Worm (Caenorhabditis elegans) whole organism, young adult: ENCODE data around the gene gadr-3.
A peak's percentile ranks its signal among the peaks of the same experiment; 100 is the strongest.

ENCODE experiments used
- C06A6.2 ChIP-seq: fragments of 200-800 bp; sonication (Bioruptor generic); conservative IDR thresholded peaks from 2 replicates; pipeline ENCODE4 v1.3.6; 2022; ENCODE audit warnings: missing genetic modification characterization, missing compliant biosample characterization
- D2030.7 ChIP-seq: fragments of 200-800 bp; sonication (Bioruptor generic); IDR thresholded peaks from 2 replicates; pipeline ENCODE4 v1.3.6; 2022; ENCODE audit warnings: missing genetic modification reagents, missing genetic modification characterization, missing compliant biosample characterization
- F10E7.11 ChIP-seq: sonication (generic microtip); optimal IDR thresholded peaks from 2 replicates; lab custom pipeline; 2017; ENCODE audit warnings: mild to moderate bottlenecking, missing genetic modification characterization, moderate library complexity, missing compliant biosample characterization
- F22D6.2 ChIP-seq: sonication (generic microtip); optimal IDR thresholded peaks from 2 replicates; lab custom pipeline; 2016; ENCODE audit warnings: mild to moderate bottlenecking, missing genetic modification characterization, missing compliant biosample characterization
- F23B12.7 ChIP-seq: sonication (generic microtip); optimal IDR thresholded peaks from 2 replicates; lab custom pipeline; 2017; ENCODE audit warnings: missing genetic modification characterization, mild to moderate bottlenecking, missing compliant biosample characterization, antibody characterized with exemption, moderate library complexity; ENCODE audit not compliant: insufficient read depth
- F49E8.2 ChIP-seq: sonication (generic microtip); optimal IDR thresholded peaks from 3 replicates; lab custom pipeline; 2017; ENCODE audit warnings: missing genetic modification characterization, mild to moderate bottlenecking, missing compliant biosample characterization, antibody characterized with exemption, moderate library complexity; ENCODE audit not compliant: insufficient read depth
- T26A5.8 ChIP-seq: sonication (generic microtip); optimal IDR thresholded peaks from 2 replicates; lab custom pipeline; 2016; ENCODE audit warnings: missing genetic modification characterization, missing compliant biosample characterization
- attf-5 ChIP-seq: fragments of 200-800 bp; sonication (Bioruptor generic); optimal IDR thresholded peaks from 2 replicates; lab custom pipeline; 2018; ENCODE audit warnings: mild to moderate bottlenecking, missing genetic modification characterization, missing compliant biosample characterization
- attf-6 ChIP-seq: fragments of 200-800 bp; sonication (Bioruptor generic); IDR thresholded peaks from 2 replicates; pipeline ENCODE4 v1.3.6; 2022; ENCODE audit warnings: missing genetic modification reagents, missing genetic modification characterization, missing compliant biosample characterization
- bed-1 ChIP-seq: fragments of 200-800 bp; sonication (Bioruptor generic); IDR thresholded peaks from 2 replicates; pipeline ENCODE4 v1.3.6; 2022; ENCODE audit warnings: missing genetic modification reagents, missing genetic modification characterization, missing compliant biosample characterization
- cebp-1 ChIP-seq, 2 experiments: fragments of 200-800 bp in 1 of 2; sonication (Bioruptor generic) in 1 of 2; sonication (generic microtip) in 1 of 2; IDR thresholded peaks in 1 of 2; optimal IDR thresholded peaks in 1 of 2; 2 replicates each; pipeline versions ENCODE4 v1.3.6 to Lab custom; 2017 to 2022; ENCODE audit warnings: missing compliant biosample characterization in 2 of 2, missing genetic modification characterization in 2 of 2, mild to moderate bottlenecking in 1 of 2, missing genetic modification reagents in 1 of 2, moderate library complexity in 1 of 2
- cebp-2 ChIP-seq: fragments of 200-800 bp; sonication (Bioruptor generic); IDR thresholded peaks from 2 replicates; pipeline ENCODE4 v1.3.6; 2022; ENCODE audit warnings: missing genetic modification characterization, missing compliant biosample characterization
- ceh-27 ChIP-seq: fragments of 200-800 bp; sonication (Bioruptor generic); optimal IDR thresholded peaks from 2 replicates; lab custom pipeline; 2018; ENCODE audit warnings: mild to moderate bottlenecking, missing genetic modification characterization, moderate library complexity, missing compliant biosample characterization
- chd-7 ChIP-seq: sonication (generic microtip); optimal IDR thresholded peaks from 2 replicates; lab custom pipeline; 2016; ENCODE audit warnings: mild to moderate bottlenecking, missing genetic modification characterization, moderate library complexity, missing compliant biosample characterization
- dox-1 ChIP-seq: fragments of 200-800 bp; sonication (Bioruptor generic); IDR thresholded peaks from 2 replicates; pipeline ENCODE4 v1.3.6; 2022; ENCODE audit warnings: missing genetic modification reagents, missing genetic modification characterization, missing compliant biosample characterization
- dpff-1 ChIP-seq: sonication (generic microtip); optimal IDR thresholded peaks from 2 replicates; lab custom pipeline; 2017; ENCODE audit warnings: mild to moderate bottlenecking, missing genetic modification characterization, missing compliant biosample characterization
- efl-1 ChIP-seq: fragments of 150-350 bp; optimal IDR thresholded peaks from 2 replicates; lab custom pipeline; 2014; ENCODE audit warnings: missing biosample characterization, missing genetic modification reagents, missing genetic modification characterization
- ekl-4 ChIP-seq: fragments of 200-800 bp; sonication (Bioruptor generic); IDR thresholded peaks from 2 replicates; pipeline ENCODE4 v1.3.6; 2022; ENCODE audit warnings: missing genetic modification reagents, missing genetic modification characterization, missing compliant biosample characterization
- hlh-26 ChIP-seq: fragments of 200-800 bp; sonication (Bioruptor generic); conservative IDR thresholded peaks from 2 replicates; pipeline ENCODE4 v1.3.6; 2022; ENCODE audit warnings: missing genetic modification reagents, missing genetic modification characterization, missing compliant biosample characterization
- let-526 ChIP-seq: fragments of 200-800 bp; sonication (Bioruptor generic); IDR thresholded peaks from 2 replicates; pipeline ENCODE4 v1.3.6; 2022; ENCODE audit warnings: missing genetic modification reagents, missing genetic modification characterization, missing compliant biosample characterization
- let-607 ChIP-seq, 2 experiments: fragments of 200-800 bp in 1 of 2; sonication (Bioruptor generic) in 1 of 2; sonication (generic microtip) in 1 of 2; optimal IDR thresholded peaks; 2 replicates each; lab custom pipeline; 2016 to 2018; ENCODE audit warnings: mild to moderate bottlenecking in 2 of 2, missing compliant biosample characterization in 2 of 2, missing genetic modification characterization in 2 of 2, moderate library complexity in 2 of 2, missing genotype in 1 of 2
- lin-26 ChIP-seq: fragments of 200-800 bp; sonication (Bioruptor generic); IDR thresholded peaks from 2 replicates; pipeline ENCODE4 v1.3.6; 2022; ENCODE audit warnings: missing genetic modification reagents, missing genetic modification characterization, missing compliant biosample characterization
- lin-35 ChIP-seq, 3 experiments: fragments of 150-350 bp in 2 of 3; sonication (generic microtip) in 1 of 3; optimal IDR thresholded peaks; 2 replicates each; lab custom pipeline; 2014 to 2018; ENCODE audit warnings: missing biosample characterization in 3 of 3, missing genetic modification characterization in 3 of 3, missing genetic modification reagents in 3 of 3
- lin-40 ChIP-seq: sonication (generic microtip); optimal IDR thresholded peaks from 2 replicates; lab custom pipeline; 2016; ENCODE audit warnings: missing genetic modification characterization, mild to moderate bottlenecking, missing compliant biosample characterization, missing genotype, missing genetic modification reagents
- lin-54 ChIP-seq: fragments of 200-800 bp; sonication (Bioruptor generic); optimal IDR thresholded peaks from 2 replicates; lab custom pipeline; 2018; ENCODE audit warnings: mild to moderate bottlenecking, missing genetic modification characterization, missing compliant biosample characterization
- madf-6 ChIP-seq: fragments of 200-800 bp; sonication (Bioruptor generic); IDR thresholded peaks from 2 replicates; pipeline ENCODE4 v1.3.6; 2022; ENCODE audit warnings: missing genetic modification reagents, missing genetic modification characterization, missing compliant biosample characterization
- mes-4 ChIP-seq: sonication (generic microtip); optimal IDR thresholded peaks from 2 replicates; lab custom pipeline; 2016; ENCODE audit warnings: missing genotype, missing genetic modification characterization, missing compliant biosample characterization
- nfya-1 ChIP-seq: sonication (generic microtip); optimal IDR thresholded peaks from 2 replicates; lab custom pipeline; 2017; ENCODE audit warnings: antibody characterized with exemption, missing compliant biosample characterization, missing genetic modification characterization, borderline replicate concordance; ENCODE audit not compliant: insufficient read depth
- nfyb-1 ChIP-seq: fragments of 200-800 bp; sonication (Bioruptor generic); IDR thresholded peaks from 2 replicates; pipeline ENCODE4 v1.3.6; 2022; ENCODE audit warnings: missing genetic modification reagents, missing genetic modification characterization, missing compliant biosample characterization
- nhr-179 ChIP-seq: sonication (generic microtip); optimal IDR thresholded peaks from 2 replicates; lab custom pipeline; 2016; ENCODE audit warnings: mild to moderate bottlenecking, missing genetic modification characterization, missing compliant biosample characterization
- nhr-27 ChIP-seq: fragments of 200-800 bp; sonication (Bioruptor generic); optimal IDR thresholded peaks from 2 replicates; lab custom pipeline; 2018; ENCODE audit warnings: mild to moderate bottlenecking, missing genetic modification characterization, moderate library complexity, missing compliant biosample characterization
- nhr-80 ChIP-seq: sonication (generic microtip); optimal IDR thresholded peaks from 2 replicates; lab custom pipeline; 2016; ENCODE audit warnings: missing genetic modification characterization, missing compliant biosample characterization
- pbrm-1 ChIP-seq: fragments of 200-800 bp; sonication (Bioruptor generic); IDR thresholded peaks from 2 replicates; pipeline ENCODE4 v1.3.6; 2022; ENCODE audit warnings: missing genetic modification reagents, missing genetic modification characterization, missing compliant biosample characterization
- repo-1 ChIP-seq: sonication (generic microtip); optimal IDR thresholded peaks from 2 replicates; lab custom pipeline; 2017; ENCODE audit warnings: mild to moderate bottlenecking, missing genetic modification characterization, missing compliant biosample characterization
- snpc-1.3 ChIP-seq: sonication (generic microtip); optimal IDR thresholded peaks from 2 replicates; lab custom pipeline; 2017; ENCODE audit warnings: missing genetic modification characterization, mild to moderate bottlenecking, missing compliant biosample characterization, antibody characterized with exemption, moderate library complexity, missing genotype, missing genetic modification reagents; ENCODE audit not compliant: insufficient read depth
- snpc-4 ChIP-seq, 5 experiments: fragments of 150-350 bp in 1 of 5; sonication (generic microtip) in 4 of 5; optimal IDR thresholded peaks; 2 replicates each; lab custom pipeline; 2014 to 2018; ENCODE audit warnings: missing genetic modification characterization in 5 of 5, missing biosample characterization in 3 of 5, antibody characterized with exemption in 2 of 5, mild to moderate bottlenecking in 2 of 5, missing compliant biosample characterization in 2 of 5, missing genotype in 2 of 5, moderate library complexity in 2 of 5, missing genetic modification reagents in 1 of 5
- somi-1 ChIP-seq: fragments of 200-800 bp; sonication (Bioruptor generic); optimal IDR thresholded peaks from 2 replicates; lab custom pipeline; 2018; ENCODE audit warnings: mild to moderate bottlenecking, missing genetic modification characterization, missing compliant biosample characterization
- tlf-1 ChIP-seq: fragments of 200-800 bp; sonication (Bioruptor generic); optimal IDR thresholded peaks from 2 replicates; lab custom pipeline; 2018; ENCODE audit warnings: mild to moderate bottlenecking, missing genetic modification characterization, missing compliant biosample characterization
- zfh-2 ChIP-seq: fragments of 200-800 bp; sonication (Bioruptor generic); conservative IDR thresholded peaks from 2 replicates; pipeline ENCODE4 v1.3.6; 2022; ENCODE audit warnings: missing genetic modification reagents, missing genetic modification characterization, missing compliant biosample characterization
- ztf-22 ChIP-seq: fragments of 200-800 bp; sonication (Bioruptor generic); optimal IDR thresholded peaks from 2 replicates; lab custom pipeline; 2018; ENCODE audit warnings: mild to moderate bottlenecking, missing genetic modification characterization, moderate library complexity, missing compliant biosample characterization
- ztf-25 ChIP-seq: fragments of 200-800 bp; sonication (Bioruptor generic); IDR thresholded peaks from 2 replicates; pipeline ENCODE4 v1.3.6; 2022; ENCODE audit warnings: missing genetic modification reagents, missing genetic modification characterization, missing compliant biosample characterization
- ztf-26 ChIP-seq: sonication (generic microtip); optimal IDR thresholded peaks from 2 replicates; lab custom pipeline; 2017; ENCODE audit warnings: missing genetic modification characterization, missing compliant biosample characterization
- ztf-28 ChIP-seq: fragments of 200-800 bp; sonication (Bioruptor generic); IDR thresholded peaks from 2 replicates; pipeline ENCODE4 v1.3.6; 2022; ENCODE audit warnings: missing genetic modification reagents, missing genetic modification characterization, missing compliant biosample characterization

The gadr-3 gene

DNA sequence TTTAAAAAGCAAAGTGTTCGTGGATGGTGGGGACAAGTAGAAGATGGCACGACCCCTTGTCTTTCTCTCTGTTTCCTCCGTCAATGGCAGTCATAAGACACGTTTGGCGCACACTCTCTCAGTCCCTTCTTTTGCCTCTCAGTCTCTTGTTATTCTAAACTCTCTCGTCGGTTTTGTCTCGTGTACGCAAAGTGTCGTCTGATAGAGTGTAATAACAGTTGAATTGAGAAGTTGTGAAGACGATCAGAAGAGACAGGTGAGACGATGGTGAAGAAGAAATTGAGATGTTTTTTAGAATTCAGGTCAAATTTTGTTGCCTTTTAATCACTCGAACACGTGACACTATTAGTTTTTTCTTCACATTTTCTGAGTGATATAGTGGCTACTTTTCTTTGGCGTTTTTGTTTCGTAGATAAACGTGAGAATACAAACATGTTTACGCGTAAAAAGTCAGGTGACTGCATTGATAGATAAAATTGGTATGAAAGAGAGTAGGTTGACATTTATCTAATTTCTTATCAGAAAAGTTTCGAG is 17.4 kb upstream of the gadr-3 start, which contains the start of gene F47D12.9 (continued):
- no peak for TF ChIP-seq nfya-1
- TF ChIP-seq cebp-1 (GFP tag; IDR thresholded peaks at IDR 0.05; lab: Robert Waterston, UW): no peak
- peak; percentile 74 for TF ChIP-seq cebp-1 (tag; optimal IDR thresholded peaks at IDR 0.05; lab: Kevin White, UChicago)
- TF ChIP-seq snpc-1.3: no peak
- TF ChIP-seq bed-1 (GFP tag; lab: Robert Waterston, UW): no peak
- TF ChIP-seq T26A5.8 (tag; lab: Kevin White, UChicago): no peak
- peak; percentile 62; the same call in 1 of the 2 replicates for TF ChIP-seq dox-1 (GFP tag; lab: Robert Waterston, UW)
- peak; percentile 80 for TF ChIP-seq somi-1 (GFP tag; lab: Kevin White, UChicago)
- TF ChIP-seq ztf-26 (tag; lab: Kevin White, UChicago): peak; percentile 60
- TF ChIP-seq repo-1 (tag; lab: Kevin White, UChicago): no peak
- no peak for TF ChIP-seq zfh-2 (GFP tag; lab: Robert Waterston, UW)
- TF ChIP-seq nfyb-1: peak; percentile 48; the same call in 1 of the 2 replicates
- TF ChIP-seq nhr-179 (tag; lab: Kevin White, UChicago): no peak
- TF ChIP-seq let-607 (tag; optimal IDR thresholded peaks at IDR 0.05; lab: Kevin White, UChicago): peak in 1 of 2 experiments; percentile 21
- TF ChIP-seq tlf-1 (GFP tag; lab: Kevin White, UChicago): peak; percentile 27
- TF ChIP-seq cebp-2: no peak
- peak; percentile 61 for TF ChIP-seq nhr-80 (tag; lab: Kevin White, UChicago)
- TF ChIP-seq C06A6.2: 0 out of 2 replicates have a peak, but pooled peaks have one; percentile 26
- TF ChIP-seq pbrm-1 (GFP tag; lab: Robert Waterston, UW): 0 out of 2 replicates have a peak, but pooled peaks have one; percentile 46
- TF ChIP-seq attf-5 (GFP tag; lab: Kevin White, UChicago): peak; percentile 82
- TF ChIP-seq madf-6 (GFP tag; lab: Robert Waterston, UW): 0 out of 2 replicates have a peak, but pooled peaks have one; percentile 8
- TF ChIP-seq lin-26 (GFP tag; lab: Robert Waterston, UW): 0 out of 2 replicates have a peak, but pooled peaks have one; percentile 38
- no peak for TF ChIP-seq snpc-4 (GFP tag; optimal IDR thresholded peaks at IDR 0.05; lab: Kevin White, UChicago)
- TF ChIP-seq snpc-4 (tag; optimal IDR thresholded peaks at IDR 0.05; lab: Kevin White, UChicago): peak in 2 of 4 experiments; percentile 8 to 39
- TF ChIP-seq lin-40 (tag; lab: Kevin White, UChicago): peak; percentile 81
- TF ChIP-seq attf-6 (GFP tag; lab: Robert Waterston, UW): no peak
- TF ChIP-seq hlh-26: no peak
- TF ChIP-seq ztf-25 (GFP tag; lab: Robert Waterston, UW): no peak
- TF ChIP-seq chd-7 (tag; lab: Kevin White, UChicago): peak; percentile 14
- no peak for TF ChIP-seq ztf-28
- no peak for TF ChIP-seq lin-35 (GFP tag; optimal IDR thresholded peaks at IDR 0.05; lab: Kevin White, UChicago)
- no peak for TF ChIP-seq nhr-27
- no peak for TF ChIP-seq ztf-22 (GFP tag; lab: Kevin White, UChicago)
- peak; percentile 30 for TF ChIP-seq F22D6.2 (tag; lab: Kevin White, UChicago)
- peak; percentile 16 for TF ChIP-seq lin-54 (GFP tag; lab: Kevin White, UChicago)
- TF ChIP-seq ekl-4 (GFP tag; lab: Robert Waterston, UW): peak; percentile 45; the same call in 1 of the 2 replicates
- TF ChIP-seq F23B12.7 (tag; lab: Kevin White, UChicago): peak; percentile 22
- TF ChIP-seq F49E8.2: no peak
- no peak for TF ChIP-seq D2030.7 (GFP tag; lab: Robert Waterston, UW)
- TF ChIP-seq mes-4 (tag; lab: Kevin White, UChicago): no peak
- no peak for TF ChIP-seq dpff-1 (tag; lab: Kevin White, UChicago)
- TF ChIP-seq F10E7.11 (tag; lab: Kevin White, UChicago): no peak
- TF ChIP-seq efl-1: no peak
- peak; percentile 78 for TF ChIP-seq ceh-27 (GFP tag; lab: Kevin White, UChicago)
- no peak for TF ChIP-seq let-526 (GFP tag; lab: Robert Waterston, UW)
